Fruit fly (Drosophila melanogaster): ENCODE data around the gene Parg.

dm6 chrX:3671469-3672094 lies at the start of gene Parg, which contains the start of gene Mnt:
- TF ChIP-seq ttk (optimal IDR thresholded peaks at IDR 0.05), result no peak
- TF ChIP-seq Myc (optimal IDR thresholded peaks at IDR 0.05), result no peak
- TF ChIP-seq Sin3A (optimal IDR thresholded peaks at IDR 0.05), result no peak
